Fruit fly (Drosophila melanogaster) whole organism, embryonic: Measurements from ENCODE around the gene CG5498.
A peak's percentile ranks its signal among the peaks of the same experiment; 100 is the strongest.

Experiments
- Atf-2 ChIP-seq: fragments of 200-800 bp; sonication (Bioruptor generic); optimal IDR thresholded peaks from 2 replicates; lab custom pipeline; 2016; ENCODE audit warnings: missing biosample characterization, missing genetic modification characterization
- Blimp-1 ChIP-seq: fragments of 200-800 bp; sonication (Bioruptor generic); optimal IDR thresholded peaks from 3 replicates; lab custom pipeline; 2018; ENCODE audit warnings: missing biosample characterization, missing genetic modification characterization, mild to moderate bottlenecking, moderate library complexity, missing genetic modification reagents
- CG10267 ChIP-seq: fragments of 200-800 bp; sonication (Bioruptor generic); optimal IDR thresholded peaks from 2 replicates; lab custom pipeline; 2018; ENCODE audit warnings: missing biosample characterization, mild to moderate bottlenecking, missing genetic modification characterization, moderate library complexity
- CG11398 ChIP-seq: fragments of 200-800 bp; sonication (Bioruptor generic); optimal IDR thresholded peaks from 2 replicates; lab custom pipeline; 2016; ENCODE audit warnings: missing biosample characterization, missing genetic modification characterization
- CG11504 ChIP-seq: fragments of 200-800 bp; sonication (Bioruptor generic); optimal IDR thresholded peaks from 3 replicates; lab custom pipeline; 2019; ENCODE audit warnings: missing biosample characterization, mild to moderate bottlenecking, missing genetic modification characterization, moderate library complexity
- CG11695 ChIP-seq: fragments of 200-800 bp; sonication (Bioruptor generic); IDR thresholded peaks from 3 replicates; pipeline ENCODE4 v1.3.6; 2022; ENCODE audit warnings: missing biosample characterization, missing genetic modification characterization
- CG12744 ChIP-seq: fragments of 200-800 bp; sonication (Bioruptor generic); optimal IDR thresholded peaks from 2 replicates; lab custom pipeline; 2016; ENCODE audit warnings: missing biosample characterization, missing genetic modification characterization
- CG15269 ChIP-seq: fragments of 200-800 bp; sonication (Bioruptor generic); optimal IDR thresholded peaks from 2 replicates; lab custom pipeline; 2018; ENCODE audit warnings: missing biosample characterization, mild to moderate bottlenecking, missing genetic modification characterization, moderate library complexity
- CG15696 ChIP-seq: fragments of 200-800 bp; sonication (Bioruptor generic); optimal IDR thresholded peaks from 2 replicates; lab custom pipeline; 2019; ENCODE audit warnings: missing biosample characterization, mild to moderate bottlenecking, missing genetic modification characterization, moderate library complexity
- CG2120 ChIP-seq: fragments of 200-800 bp; sonication (Bioruptor generic); optimal IDR thresholded peaks from 3 replicates; lab custom pipeline; 2016; ENCODE audit warnings: missing biosample characterization, missing genetic modification characterization
- CG31441 ChIP-seq: fragments of 200-800 bp; sonication (Bioruptor generic); IDR thresholded peaks from 2 replicates; pipeline ENCODE4 v1.3.6; 2022; ENCODE audit warnings: missing biosample characterization, missing genetic modification characterization
- CG3163 ChIP-seq: fragments of 200-800 bp; sonication (Bioruptor generic); optimal IDR thresholded peaks from 3 replicates; lab custom pipeline; 2016; ENCODE audit warnings: missing biosample characterization, missing genetic modification characterization
- CG4854 ChIP-seq: fragments of 200-800 bp; sonication (Bioruptor generic); optimal IDR thresholded peaks from 2 replicates; lab custom pipeline; 2016; ENCODE audit warnings: missing biosample characterization, missing genetic modification characterization, inconsistent platforms
- CG6689 ChIP-seq: fragments of 200-800 bp; sonication (Bioruptor generic); IDR thresholded peaks from 2 replicates; pipeline ENCODE4 v1.3.6; 2022; ENCODE audit warnings: missing biosample characterization, missing genetic modification characterization
- CG7928 ChIP-seq: fragments of 200-800 bp; sonication (Bioruptor generic); optimal IDR thresholded peaks from 2 replicates; lab custom pipeline; 2017; ENCODE audit warnings: missing biosample characterization, mild to moderate bottlenecking, missing genetic modification characterization
- CG8281 ChIP-seq: fragments of 200-800 bp; sonication (Bioruptor generic); optimal IDR thresholded peaks from 2 replicates; lab custom pipeline; 2018; ENCODE audit warnings: missing biosample characterization, mild to moderate bottlenecking, missing genetic modification characterization, moderate library complexity
- CG8388 ChIP-seq: fragments of 200-800 bp; sonication (Bioruptor generic); optimal IDR thresholded peaks from 2 replicates; lab custom pipeline; 2019; ENCODE audit warnings: missing biosample characterization, mild to moderate bottlenecking, missing genetic modification characterization, moderate library complexity
- CG9437 ChIP-seq: fragments of 200-800 bp; sonication (Bioruptor generic); optimal IDR thresholded peaks from 2 replicates; lab custom pipeline; 2018; ENCODE audit warnings: missing biosample characterization, mild to moderate bottlenecking, missing genetic modification characterization
- CG9876 ChIP-seq: fragments of 200-800 bp; sonication (Bioruptor generic); optimal IDR thresholded peaks from 2 replicates; lab custom pipeline; 2016; ENCODE audit warnings: missing biosample characterization, missing genetic modification characterization
- D19B ChIP-seq: fragments of 200-800 bp; sonication (Bioruptor generic); optimal IDR thresholded peaks from 2 replicates; lab custom pipeline; 2017; ENCODE audit warnings: missing biosample characterization, mild to moderate bottlenecking, missing genetic modification characterization
- Dad ChIP-seq: fragments of 200-800 bp; sonication (Bioruptor generic); optimal IDR thresholded peaks from 3 replicates; lab custom pipeline; 2016; ENCODE audit warnings: missing biosample characterization, missing genetic modification characterization
- E2f1 ChIP-seq: fragments of 200-800 bp; sonication (Bioruptor generic); IDR thresholded peaks from 2 replicates; pipeline ENCODE4 v1.3.6; 2022; ENCODE audit warnings: missing biosample characterization, missing genetic modification characterization
- GATAe ChIP-seq: fragments of 200-800 bp; sonication (Bioruptor generic); conservative IDR thresholded peaks from 2 replicates; pipeline ENCODE4 v1.3.6; 2022; ENCODE audit warnings: missing biosample characterization, missing genetic modification characterization
- Hr51 ChIP-seq, 2 experiments: fragments of 200-800 bp; sonication (Bioruptor generic); optimal IDR thresholded peaks; 2 replicates in 1 of 2; 3 replicates in 1 of 2; lab custom pipeline; 2016 to 2018; ENCODE audit warnings: missing biosample characterization in 2 of 2, missing genetic modification characterization in 2 of 2, mild to moderate bottlenecking in 1 of 2, moderate library complexity in 1 of 2
- Lpt ChIP-seq: fragments of >200 bp; optimal IDR thresholded peaks from 2 replicates; lab custom pipeline; 2018; ENCODE audit warnings: missing biosample characterization, missing genetic modification characterization
- MBD-R2 ChIP-seq: fragments of 200-800 bp; sonication (Bioruptor generic); IDR thresholded peaks from 2 replicates; pipeline ENCODE4 v1.3.6; 2022; ENCODE audit warnings: missing biosample characterization, missing genetic modification characterization
- Mad ChIP-seq: fragments of 200-800 bp; sonication (Bioruptor generic); optimal IDR thresholded peaks from 2 replicates; lab custom pipeline; 2016; ENCODE audit warnings: missing biosample characterization, missing genetic modification characterization
- NC2α ChIP-seq: fragments of 200-800 bp; sonication (Bioruptor generic); optimal IDR thresholded peaks from 2 replicates; lab custom pipeline; 2016; ENCODE audit warnings: missing biosample characterization, missing genetic modification characterization
- Pdp1 ChIP-seq, 2 experiments: fragments of 200-800 bp; sonication (Bioruptor generic); optimal IDR thresholded peaks; 3 replicates each; lab custom pipeline; 2016; ENCODE audit warnings: missing biosample characterization in 2 of 2, missing genetic modification characterization in 2 of 2, mild to moderate bottlenecking in 1 of 2, moderate library complexity in 1 of 2
- Sox102F ChIP-seq: fragments of 200-800 bp; sonication (Bioruptor generic); optimal IDR thresholded peaks from 2 replicates; lab custom pipeline; 2018; ENCODE audit warnings: missing biosample characterization, mild to moderate bottlenecking, missing genetic modification characterization, moderate library complexity
- aop ChIP-seq: fragments of 200-800 bp; sonication (Bioruptor generic); IDR thresholded peaks from 2 replicates; pipeline ENCODE4 v1.3.6; 2022; ENCODE audit warnings: missing biosample characterization, missing genetic modification characterization
- chif ChIP-seq, 2 experiments: fragments of 200-800 bp; sonication (Bioruptor generic); optimal IDR thresholded peaks; 3 replicates each; lab custom pipeline; 2016; ENCODE audit warnings: missing biosample characterization in 2 of 2, missing genetic modification characterization in 2 of 2
- chinmo ChIP-seq: fragments of 200-800 bp; sonication (Bioruptor generic); IDR thresholded peaks from 4 replicates; pipeline ENCODE4 v1.3.6; 2022; ENCODE audit warnings: missing biosample characterization, missing genetic modification characterization; ENCODE audit not compliant: partially characterized antibody
- chm ChIP-seq: fragments of 200-800 bp; sonication (Bioruptor generic); IDR thresholded peaks from 2 replicates; pipeline ENCODE4 v1.3.6; 2022; ENCODE audit warnings: missing biosample characterization, missing genetic modification characterization
- corto ChIP-seq: fragments of 200-800 bp; sonication (Bioruptor generic); optimal IDR thresholded peaks from 2 replicates; lab custom pipeline; 2016; ENCODE audit warnings: missing biosample characterization, mild to moderate bottlenecking, missing genetic modification characterization, moderate library complexity
- da ChIP-seq: fragments of 200-800 bp; sonication (Bioruptor generic); optimal IDR thresholded peaks from 2 replicates; lab custom pipeline; 2016; ENCODE audit warnings: missing biosample characterization, missing genetic modification characterization
- disco-r ChIP-seq: fragments of 200-800 bp; sonication (Bioruptor generic); optimal IDR thresholded peaks from 2 replicates; lab custom pipeline; 2016; ENCODE audit warnings: missing biosample characterization, missing genetic modification characterization
- emc ChIP-seq: fragments of 200-800 bp; sonication (Bioruptor generic); optimal IDR thresholded peaks from 2 replicates; lab custom pipeline; 2016; ENCODE audit warnings: missing biosample characterization, missing genetic modification characterization
- gcm ChIP-seq: fragments of 200-800 bp; sonication (Bioruptor generic); optimal IDR thresholded peaks from 2 replicates; lab custom pipeline; 2019; ENCODE audit warnings: missing biosample characterization, mild to moderate bottlenecking, missing genetic modification characterization, moderate library complexity
- gsb ChIP-seq: fragments of 200-800 bp; sonication (Bioruptor generic); IDR thresholded peaks from 2 replicates; pipeline ENCODE4 v1.3.6; 2022; ENCODE audit warnings: missing biosample characterization, missing genetic modification characterization
- org-1 ChIP-seq: fragments of 200-800 bp; sonication (Bioruptor generic); optimal IDR thresholded peaks from 2 replicates; lab custom pipeline; 2017; ENCODE audit warnings: missing biosample characterization, missing genetic modification characterization
- p53 ChIP-seq: fragments of 200-800 bp; sonication (Bioruptor generic); optimal IDR thresholded peaks from 2 replicates; lab custom pipeline; 2016; ENCODE audit warnings: missing biosample characterization, missing genetic modification characterization
- pzg ChIP-seq: fragments of 200-800 bp; sonication (Bioruptor generic); optimal IDR thresholded peaks from 3 replicates; lab custom pipeline; 2018; ENCODE audit warnings: missing biosample characterization, mild to moderate bottlenecking, missing genetic modification characterization, moderate library complexity
- ranshi ChIP-seq: fragments of 200-800 bp; sonication (Bioruptor generic); IDR thresholded peaks from 2 replicates; pipeline ENCODE4 v1.3.6; 2022; ENCODE audit warnings: missing biosample characterization, missing genetic modification characterization
- shn ChIP-seq: fragments of 200-800 bp; sonication (Bioruptor generic); optimal IDR thresholded peaks from 3 replicates; lab custom pipeline; 2016; ENCODE audit warnings: missing biosample characterization, missing genetic modification characterization
- sqz ChIP-seq: fragments of 200-800 bp; sonication (Bioruptor generic); optimal IDR thresholded peaks from 3 replicates; lab custom pipeline; 2018; ENCODE audit warnings: missing biosample characterization, mild to moderate bottlenecking, missing genetic modification characterization
- ssp ChIP-seq: fragments of 200-800 bp; sonication (Bioruptor generic); IDR thresholded peaks from 2 replicates; pipeline ENCODE4 v1.3.6; 2022; ENCODE audit warnings: missing biosample characterization, missing genetic modification characterization
- stc ChIP-seq: fragments of 200-800 bp; sonication (Bioruptor generic); IDR thresholded peaks from 2 replicates; pipeline ENCODE4 v1.3.6; 2022; ENCODE audit warnings: missing biosample characterization, missing genetic modification characterization
- toy ChIP-seq: fragments of 200-800 bp; sonication (Bioruptor generic); IDR thresholded peaks from 2 replicates; pipeline ENCODE4 v1.3.6; 2022; ENCODE audit warnings: missing biosample characterization, missing genetic modification characterization

The CG5498 gene

dm6 chr3L:20405971-20406948, 22.4 kb upstream of the CG5498 start (continued):
- TF ChIP-seq CG15269 (tag; lab: Kevin White, UChicago) = peak; percentile 25
- no peak for TF ChIP-seq Dad (GFP tag; lab: Kevin White, UChicago)
- no peak for TF ChIP-seq CG3163
- TF ChIP-seq gsb (GFP tag; lab: Robert Waterston, UW) = no peak
- no peak for TF ChIP-seq p53 (GFP tag; lab: Kevin White, UChicago)
- TF ChIP-seq CG8281 (tag; lab: Kevin White, UChicago) = peak; percentile 68
- TF ChIP-seq gcm (GFP tag; lab: Kevin White, UChicago) = peak; percentile 24
- TF ChIP-seq corto = no peak
- no peak for TF ChIP-seq E2f1 (GFP tag; lab: Robert Waterston, UW)
- TF ChIP-seq CG7928 = no peak
- TF ChIP-seq sqz (GFP tag; lab: Kevin White, UChicago) = peak; percentile 27
- TF ChIP-seq CG9437 = no peak
- TF ChIP-seq stc (GFP tag; lab: Robert Waterston, UW) = no peak
- no peak for TF ChIP-seq disco-r (GFP tag; lab: Kevin White, UChicago)
- peak in 1 of 2 experiments; percentile 8 for TF ChIP-seq Hr51 (GFP tag; optimal IDR thresholded peaks at IDR 0.05; lab: Kevin White, UChicago)
- no peak for TF ChIP-seq aop
- no peak for TF ChIP-seq Mad
- no peak for TF ChIP-seq CG8388 (GFP tag; lab: Kevin White, UChicago)
- TF ChIP-seq shn (GFP tag; lab: Kevin White, UChicago) = no peak
- TF ChIP-seq NC2α = no peak
- TF ChIP-seq ranshi (GFP tag; lab: Robert Waterston, UW) = no peak
- no peak for TF ChIP-seq CG2120
- no peak for TF ChIP-seq pzg (GFP tag; lab: Kevin White, UChicago)
- peak; percentile 31 for TF ChIP-seq Blimp-1
- no peak for TF ChIP-seq Lpt (GFP tag; lab: Kevin White, UChicago)
- no peak for TF ChIP-seq MBD-R2
- TF ChIP-seq CG4854 (GFP tag; lab: Kevin White, UChicago) = no peak
- TF ChIP-seq Atf-2 (GFP tag; lab: Kevin White, UChicago) = no peak
- TF ChIP-seq Pdp1 (GFP tag; optimal IDR thresholded peaks at IDR 0.05; lab: Kevin White, UChicago) = no peak
- no peak for TF ChIP-seq CG9876 (GFP tag; lab: Kevin White, UChicago)
- no peak for TF ChIP-seq chinmo (GFP tag; lab: Robert Waterston, UW)
- TF ChIP-seq toy (GFP tag; lab: Robert Waterston, UW) = no peak
- TF ChIP-seq chif (GFP tag; optimal IDR thresholded peaks at IDR 0.05; lab: Kevin White, UChicago) = no peak
- TF ChIP-seq emc (GFP tag; lab: Kevin White, UChicago) = no peak
- no peak for TF ChIP-seq CG10267 (tag; lab: Kevin White, UChicago)
- no peak for TF ChIP-seq GATAe
- no peak for TF ChIP-seq da
- no peak for TF ChIP-seq Sox102F
- peak; percentile 3 for TF ChIP-seq CG11504 (tag; lab: Kevin White, UChicago)
- TF ChIP-seq ssp (GFP tag; lab: Robert Waterston, UW) = no peak
- no peak for TF ChIP-seq D19B (GFP tag; lab: Kevin White, UChicago)
- TF ChIP-seq CG31441 (GFP tag; lab: Robert Waterston, UW) = no peak
- TF ChIP-seq CG11398 (GFP tag; lab: Kevin White, UChicago) = no peak
- TF ChIP-seq CG11695 (GFP tag; lab: Robert Waterston, UW) = 0 out of 3 replicates have a peak, but pooled peaks have one; percentile 19
- no peak for TF ChIP-seq chm
- peak; percentile 25 for TF ChIP-seq CG12744 (GFP tag; lab: Kevin White, UChicago)
- peak; percentile 11 for TF ChIP-seq CG15696
- TF ChIP-seq CG6689 (GFP tag; lab: Robert Waterston, UW) = no peak
- TF ChIP-seq org-1 (GFP tag; lab: Kevin White, UChicago) = no peak
